Fruit fly (Drosophila melanogaster) whole organism, embryonic: Measurements from ENCODE around the gene BckdhA.

Source experiments
- Abd-B ChIP-seq: fragments of 200-800 bp; sonication (Bioruptor generic); optimal IDR thresholded peaks from 2 replicates; lab custom pipeline; 2018; ENCODE audit warnings: missing biosample characterization, mild to moderate bottlenecking, missing genetic modification characterization, moderate library complexity
- CG10462 ChIP-seq: fragments of 200-800 bp; sonication (Bioruptor generic); optimal IDR thresholded peaks from 2 replicates; lab custom pipeline; 2016; ENCODE audit warnings: missing biosample characterization, missing genetic modification characterization
- CG10565 ChIP-seq: fragments of 200-800 bp; sonication (Bioruptor generic); optimal IDR thresholded peaks from 3 replicates; lab custom pipeline; 2016; ENCODE audit warnings: missing biosample characterization, mild to moderate bottlenecking, missing genetic modification characterization
- CG11456 ChIP-seq: fragments of 200-800 bp; sonication (Bioruptor generic); IDR thresholded peaks from 3 replicates; pipeline ENCODE4 v1.3.6; 2022; ENCODE audit warnings: missing biosample characterization, missing genetic modification characterization
- CG12155 ChIP-seq: fragments of 200-800 bp; sonication (Bioruptor generic); optimal IDR thresholded peaks from 3 replicates; lab custom pipeline; 2016; ENCODE audit warnings: missing biosample characterization, missing genetic modification characterization
- CG16815 ChIP-seq: fragments of 200-800 bp; sonication (Bioruptor generic); optimal IDR thresholded peaks from 3 replicates; lab custom pipeline; 2017; ENCODE audit warnings: missing biosample characterization, mild to moderate bottlenecking, missing genetic modification characterization
- CG16863 ChIP-seq: fragments of 200-800 bp; sonication (Bioruptor generic); optimal IDR thresholded peaks from 3 replicates; lab custom pipeline; 2016; ENCODE audit warnings: missing biosample characterization, missing genetic modification characterization
- CG17612 ChIP-seq: fragments of 200-800 bp; sonication (Bioruptor generic); IDR thresholded peaks from 2 replicates; pipeline ENCODE4 v1.3.6; 2022; ENCODE audit warnings: missing biosample characterization, missing genetic modification characterization
- CG17802 ChIP-seq: fragments of 200-800 bp; sonication (Bioruptor generic); optimal IDR thresholded peaks from 2 replicates; lab custom pipeline; 2018; ENCODE audit warnings: missing biosample characterization, mild to moderate bottlenecking, missing genetic modification characterization, moderate library complexity
- CG2116 ChIP-seq: fragments of 200-800 bp; sonication (Bioruptor generic); optimal IDR thresholded peaks from 3 replicates; lab custom pipeline; 2018; ENCODE audit warnings: missing biosample characterization, mild to moderate bottlenecking, missing genetic modification characterization
- CG3163 ChIP-seq: fragments of 200-800 bp; sonication (Bioruptor generic); optimal IDR thresholded peaks from 3 replicates; lab custom pipeline; 2016; ENCODE audit warnings: missing biosample characterization, missing genetic modification characterization
- CG3281 ChIP-seq: fragments of 200-800 bp; sonication (Bioruptor generic); optimal IDR thresholded peaks from 3 replicates; lab custom pipeline; 2017; ENCODE audit warnings: missing biosample characterization, mild to moderate bottlenecking, missing genetic modification characterization
- CG7839 ChIP-seq: fragments of 200-800 bp; sonication (Bioruptor generic); optimal IDR thresholded peaks from 3 replicates; lab custom pipeline; 2018; ENCODE audit warnings: missing biosample characterization, mild to moderate bottlenecking, missing genetic modification characterization, moderate library complexity
- CG7928 ChIP-seq: fragments of 200-800 bp; sonication (Bioruptor generic); optimal IDR thresholded peaks from 2 replicates; lab custom pipeline; 2017; ENCODE audit warnings: missing biosample characterization, mild to moderate bottlenecking, missing genetic modification characterization
- CG9876 ChIP-seq: fragments of 200-800 bp; sonication (Bioruptor generic); optimal IDR thresholded peaks from 2 replicates; lab custom pipeline; 2016; ENCODE audit warnings: missing biosample characterization, missing genetic modification characterization
- Drgx ChIP-seq: fragments of 200-800 bp; sonication (Bioruptor generic); IDR thresholded peaks from 2 replicates; pipeline ENCODE4 v1.3.6; 2022; ENCODE audit warnings: missing biosample characterization, missing genetic modification characterization
- E2f2 ChIP-seq: fragments of 200-800 bp; sonication (Bioruptor generic); IDR thresholded peaks from 2 replicates; pipeline ENCODE4 v1.3.6; 2022; ENCODE audit warnings: missing biosample characterization, missing genetic modification characterization
- Ets65A ChIP-seq: fragments of 200-800 bp; sonication (Bioruptor generic); peaks from one replicate; lab custom pipeline; 2016; ENCODE audit warnings: missing biosample characterization, missing genetic modification characterization
- Kr ChIP-seq: fragments of 200-800 bp; sonication (Bioruptor generic); optimal IDR thresholded peaks from 2 replicates; lab custom pipeline; 2017; ENCODE audit warnings: missing biosample characterization, mild to moderate bottlenecking, missing genetic modification characterization
- MBD-R2 ChIP-seq: fragments of 200-800 bp; sonication (Bioruptor generic); IDR thresholded peaks from 2 replicates; pipeline ENCODE4 v1.3.6; 2022; ENCODE audit warnings: missing biosample characterization, missing genetic modification characterization
- MESR4 ChIP-seq: fragments of 200-800 bp; sonication (Bioruptor generic); optimal IDR thresholded peaks from 2 replicates; lab custom pipeline; 2018; ENCODE audit warnings: missing biosample characterization, mild to moderate bottlenecking, missing genetic modification characterization, moderate library complexity
- NC2α ChIP-seq: fragments of 200-800 bp; sonication (Bioruptor generic); optimal IDR thresholded peaks from 2 replicates; lab custom pipeline; 2016; ENCODE audit warnings: missing biosample characterization, missing genetic modification characterization
- NfI ChIP-seq: fragments of 200-800 bp; sonication (Bioruptor generic); optimal IDR thresholded peaks from 3 replicates; lab custom pipeline; 2018; ENCODE audit warnings: missing biosample characterization, mild to moderate bottlenecking, missing genetic modification characterization, moderate library complexity
- Optix ChIP-seq: fragments of 200-800 bp; sonication (Bioruptor generic); IDR thresholded peaks from 3 replicates; pipeline ENCODE4 v1.3.6; 2022; ENCODE audit warnings: missing biosample characterization, missing genetic modification characterization
- Pdp1 ChIP-seq, 2 experiments: fragments of 200-800 bp; sonication (Bioruptor generic); optimal IDR thresholded peaks; 3 replicates each; lab custom pipeline; 2016; ENCODE audit warnings: missing biosample characterization in 2 of 2, missing genetic modification characterization in 2 of 2, mild to moderate bottlenecking in 1 of 2, moderate library complexity in 1 of 2
- Sry-β ChIP-seq: fragments of 200-800 bp; sonication (Bioruptor generic); optimal IDR thresholded peaks from 2 replicates; lab custom pipeline; 2018; ENCODE audit warnings: missing biosample characterization, mild to moderate bottlenecking, missing genetic modification characterization, moderate library complexity
- al ChIP-seq: fragments of 200-800 bp; sonication (Bioruptor generic); IDR thresholded peaks from 2 replicates; pipeline ENCODE4 v1.3.6; 2022; ENCODE audit warnings: missing biosample characterization, missing genetic modification characterization
- btn ChIP-seq: fragments of 200-800 bp; sonication (Bioruptor generic); optimal IDR thresholded peaks from 2 replicates; lab custom pipeline; 2016; ENCODE audit warnings: missing biosample characterization, missing genetic modification characterization
- caup ChIP-seq: fragments of 200-800 bp; sonication (Bioruptor generic); optimal IDR thresholded peaks from 3 replicates; lab custom pipeline; 2017; ENCODE audit warnings: missing biosample characterization, mild to moderate bottlenecking, missing genetic modification characterization, moderate library complexity; ENCODE audit not compliant: severe bottlenecking
- crol ChIP-seq: fragments of 200-800 bp; sonication (Bioruptor generic); IDR thresholded peaks from 2 replicates; pipeline ENCODE4 v1.3.6; 2022; ENCODE audit warnings: missing biosample characterization, missing genetic modification characterization
- disco-r ChIP-seq: fragments of 200-800 bp; sonication (Bioruptor generic); optimal IDR thresholded peaks from 2 replicates; lab custom pipeline; 2016; ENCODE audit warnings: missing biosample characterization, missing genetic modification characterization
- dysf ChIP-seq: fragments of 200-800 bp; sonication (Bioruptor generic); IDR thresholded peaks from 3 replicates; pipeline ENCODE4 v1.3.6; 2022; ENCODE audit warnings: missing biosample characterization, missing genetic modification characterization
- emc ChIP-seq: fragments of 200-800 bp; sonication (Bioruptor generic); optimal IDR thresholded peaks from 2 replicates; lab custom pipeline; 2016; ENCODE audit warnings: missing biosample characterization, missing genetic modification characterization
- her ChIP-seq: fragments of 200-800 bp; sonication (Bioruptor generic); optimal IDR thresholded peaks from 2 replicates; lab custom pipeline; 2016; ENCODE audit warnings: missing biosample characterization, missing genetic modification characterization
- inv ChIP-seq: fragments of 200-800 bp; sonication (Bioruptor generic); IDR thresholded peaks from 2 replicates; pipeline ENCODE4 v1.3.6; 2022; ENCODE audit warnings: missing biosample characterization, missing genetic modification characterization; ENCODE audit not compliant: partially characterized antibody
- ken ChIP-seq: fragments of 200-800 bp; sonication (Bioruptor generic); IDR thresholded peaks from 3 replicates; pipeline ENCODE4 v1.3.6; 2022; ENCODE audit warnings: missing biosample characterization, missing genetic modification characterization
- lilli ChIP-seq: fragments of 200-800 bp; sonication (Bioruptor generic); optimal IDR thresholded peaks from 3 replicates; lab custom pipeline; 2016; ENCODE audit warnings: missing biosample characterization, missing genetic modification characterization
- lov ChIP-seq, 2 experiments: fragments of 200-800 bp in 1 of 2; fragments of >200 bp in 1 of 2; sonication (Bioruptor generic) in 1 of 2; IDR thresholded peaks in 1 of 2; optimal IDR thresholded peaks in 1 of 2; 2 replicates in 1 of 2; 3 replicates in 1 of 2; pipeline versions ENCODE4 v1.3.6 to Lab custom; 2017 to 2022; ENCODE audit warnings: missing biosample characterization in 1 of 2, missing genetic modification characterization in 1 of 2
- mld ChIP-seq: fragments of 200-800 bp; sonication (Bioruptor generic); IDR thresholded peaks from 3 replicates; pipeline ENCODE4 v1.3.6; 2022; ENCODE audit warnings: missing biosample characterization, missing genetic modification characterization; ENCODE audit not compliant: partially characterized antibody
- otp ChIP-seq: fragments of 200-800 bp; sonication (Bioruptor generic); IDR thresholded peaks from 3 replicates; pipeline ENCODE4, ENCODE4 v1.3.6; 2022; ENCODE audit warnings: missing biosample characterization, missing genetic modification characterization
- pho ChIP-seq: fragments of 200-800 bp; sonication (Bioruptor generic); optimal IDR thresholded peaks from 2 replicates; lab custom pipeline; 2016; ENCODE audit warnings: missing biosample characterization, missing genetic modification characterization
- pum ChIP-seq: fragments of 200-800 bp; sonication (Bioruptor generic); optimal IDR thresholded peaks from 2 replicates; lab custom pipeline; 2016; ENCODE audit warnings: missing biosample characterization, missing genetic modification characterization
- sna ChIP-seq: fragments of 200-800 bp; sonication (Bioruptor generic); IDR thresholded peaks from 2 replicates; pipeline ENCODE4 v1.3.6; 2022; ENCODE audit warnings: missing biosample characterization, missing genetic modification characterization; ENCODE audit not compliant: partially characterized antibody
- sob ChIP-seq: fragments of 200-800 bp; sonication (Bioruptor generic); IDR thresholded peaks from 2 replicates; pipeline ENCODE4 v1.3.6; 2022; ENCODE audit warnings: missing biosample characterization, missing genetic modification characterization
- sr ChIP-seq: fragments of 200-800 bp; sonication (Bioruptor generic); IDR thresholded peaks from 3 replicates; pipeline ENCODE4 v1.3.6; 2022; ENCODE audit warnings: missing biosample characterization, missing genetic modification characterization
- stwl ChIP-seq: fragments of 200-800 bp; sonication (Bioruptor generic); optimal IDR thresholded peaks from 3 replicates; lab custom pipeline; 2018; ENCODE audit warnings: missing biosample characterization, mild to moderate bottlenecking, missing genetic modification characterization, moderate library complexity
- vfl ChIP-seq: fragments of 200-800 bp; sonication (Bioruptor generic); optimal IDR thresholded peaks from 2 replicates; lab custom pipeline; 2016; ENCODE audit warnings: missing biosample characterization, missing genetic modification characterization
- vnd ChIP-seq: fragments of 200-800 bp; sonication (Bioruptor generic); IDR thresholded peaks from 3 replicates; pipeline ENCODE4 v1.3.6; 2022; ENCODE audit warnings: missing biosample characterization, missing genetic modification characterization; ENCODE audit not compliant: partially characterized antibody
- wek ChIP-seq: fragments of 200-800 bp; sonication (Bioruptor generic); optimal IDR thresholded peaks from 3 replicates; lab custom pipeline; 2018; ENCODE audit warnings: missing biosample characterization, mild to moderate bottlenecking, missing genetic modification characterization, moderate library complexity

Gene BckdhA

dm6 chr3R:9586663-9587248 lies 31.2 kb downstream of the BckdhA start, which contains the start of gene P58IPK (continued):
- peak; percentile 67 for TF ChIP-seq pum (GFP tag; lab: Kevin White, UChicago)
- no peak for TF ChIP-seq btn (GFP tag; lab: Kevin White, UChicago)
- TF ChIP-seq CG11456 (GFP tag; lab: Robert Waterston, UW), result peak; percentile 85; the same call in 2 of the 3 replicates
- peak; percentile 65 for TF ChIP-seq vfl (GFP tag; lab: Kevin White, UChicago)
- TF ChIP-seq MESR4 (GFP tag; lab: Kevin White, UChicago), result peak; percentile 83
- peak; percentile 79 for TF ChIP-seq MBD-R2
- TF ChIP-seq lov (optimal IDR thresholded peaks at IDR 0.05; lab: Kevin White, UChicago), result no peak
- 0 out of 3 replicates have a peak, but pooled peaks have one; percentile 37 for TF ChIP-seq lov (GFP tag; IDR thresholded peaks at IDR 0.05; lab: Robert Waterston, UW)
- peak; percentile 71 for TF ChIP-seq sr
- TF ChIP-seq NfI, result peak; percentile 65
- peak; percentile 78 for TF ChIP-seq ken (GFP tag; lab: Robert Waterston, UW)
- TF ChIP-seq caup (GFP tag; lab: Kevin White, UChicago), result peak; percentile 40
- TF ChIP-seq sna (GFP tag; lab: Robert Waterston, UW), result peak; percentile 92
- peak; percentile 53 for TF ChIP-seq Abd-B (GFP tag; lab: Kevin White, UChicago)
- TF ChIP-seq al (GFP tag; lab: Robert Waterston, UW), result peak; percentile 52
- TF ChIP-seq Ets65A (GFP tag; lab: Kevin White, UChicago), result peak; percentile 98
- TF ChIP-seq Kr (GFP tag; lab: Kevin White, UChicago), result no peak
- TF ChIP-seq wek, result no peak
- TF ChIP-seq emc (GFP tag; lab: Kevin White, UChicago), result no peak
- TF ChIP-seq otp, result no peak
- TF ChIP-seq disco-r (GFP tag; lab: Kevin White, UChicago), result peak; percentile 10
- peak; percentile 75 to 83 for TF ChIP-seq Pdp1 (GFP tag; optimal IDR thresholded peaks at IDR 0.05; lab: Kevin White, UChicago)
- TF ChIP-seq CG17802 (tag; lab: Kevin White, UChicago), result peak; percentile 76
- no peak for TF ChIP-seq CG17612 (GFP tag; lab: Robert Waterston, UW)
- TF ChIP-seq CG7928 (GFP tag; lab: Kevin White, UChicago), result peak; percentile 44
- peak; percentile 98 for TF ChIP-seq Sry-β (GFP tag; lab: Kevin White, UChicago)
- no peak for TF ChIP-seq CG10565
- TF ChIP-seq Optix (GFP tag; lab: Robert Waterston, UW), result peak; percentile 65; the same call in 2 of the 3 replicates
- peak; percentile 34 for TF ChIP-seq CG10462 (GFP tag; lab: Kevin White, UChicago)
- peak; percentile 16; the same call in 1 of the 2 replicates for TF ChIP-seq Drgx (GFP tag; lab: Robert Waterston, UW)
- TF ChIP-seq CG16815 (GFP tag; lab: Kevin White, UChicago), result peak; percentile 22
- peak; percentile 31 for TF ChIP-seq CG3281 (GFP tag; lab: Kevin White, UChicago)
- TF ChIP-seq her (GFP tag; lab: Kevin White, UChicago), result peak; percentile 44
- TF ChIP-seq stwl, result peak; percentile 55
- peak; percentile 78 for TF ChIP-seq CG12155
- TF ChIP-seq CG7839 (tag; lab: Kevin White, UChicago), result peak; percentile 50
- TF ChIP-seq inv (GFP tag; lab: Robert Waterston, UW), result peak; percentile 96
- peak; percentile 90 for TF ChIP-seq CG2116 (GFP tag; lab: Kevin White, UChicago)
- TF ChIP-seq CG3163 (GFP tag; lab: Kevin White, UChicago), result peak; percentile 58
- TF ChIP-seq CG9876 (GFP tag; lab: Kevin White, UChicago), result peak; percentile 57
- TF ChIP-seq dysf (GFP tag; lab: Robert Waterston, UW), result peak; percentile 54; the same call in 2 of the 3 replicates
- peak; percentile 76; the same call in 2 of the 3 replicates for TF ChIP-seq mld (GFP tag; lab: Robert Waterston, UW)
- peak; percentile 45 for TF ChIP-seq CG16863 (GFP tag; lab: Kevin White, UChicago)
- peak; percentile 90 for TF ChIP-seq vnd (GFP tag; lab: Robert Waterston, UW)
- peak; percentile 28 for TF ChIP-seq NC2α (GFP tag; lab: Kevin White, UChicago)
- peak; percentile 38; the same call in 1 of the 2 replicates for TF ChIP-seq crol (GFP tag; lab: Robert Waterston, UW)
- TF ChIP-seq sob (GFP tag; lab: Robert Waterston, UW), result peak; percentile 63
- TF ChIP-seq pho (GFP tag; lab: Kevin White, UChicago), result peak; percentile 75
- TF ChIP-seq lilli, result peak; percentile 87
- TF ChIP-seq E2f2 (GFP tag; lab: Robert Waterston, UW), result peak; percentile 80
